Fruit fly (Drosophila melanogaster): ENCODE results near the gene CG4951.
A peak's percentile ranks its signal among the peaks of the same experiment; 100 is the strongest.

- TF ChIP-seq Rel (GFP tag; optimal IDR thresholded peaks at IDR 0.05) (no peak), Rel (tag; optimal IDR thresholded peaks at IDR 0.05) (peak; percentile 88), jim (GFP tag; optimal IDR thresholded peaks at IDR 0.05) (no peak)
Measured at dm6 chr3R:27945398-27945797, 8.5 kb downstream of the CG4951 start.

All from whole organism, wandering third instar larva.